Worm (Caenorhabditis elegans): Measurements from ENCODE around the gene ugt-29.

DNA sequence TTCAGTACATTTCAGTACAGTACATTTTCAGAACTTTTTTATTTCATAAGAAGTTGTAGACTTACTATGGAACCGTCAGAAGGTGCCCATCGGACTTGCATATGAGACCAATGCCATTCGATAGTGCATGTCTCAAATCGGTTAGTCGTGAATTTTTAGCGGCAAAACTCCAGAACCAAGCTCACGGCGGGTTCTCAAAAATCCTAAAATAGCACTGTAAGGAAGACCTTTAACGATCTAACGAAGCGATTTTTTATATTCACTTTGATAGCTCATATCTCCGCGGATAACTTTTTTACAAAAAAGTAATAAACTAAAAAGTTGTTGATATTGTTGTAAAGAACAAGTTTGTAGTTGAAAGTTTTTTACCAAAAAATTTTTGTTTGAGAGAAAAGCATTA, 25.2 kb downstream of the ugt-29 start, which contains the start of gene sru-25:
- TF ChIP-seq unc-62 (GFP tag; optimal IDR thresholded peaks at IDR 0.05 in 1 of 2) (no peak), unc-62 (tag; optimal IDR thresholded peaks at IDR 0.05) (no peak), lsy-2 (tag; optimal IDR thresholded peaks at IDR 0.05) (no peak), madf-5 (GFP tag; IDR thresholded peaks at IDR 0.05) (no peak), daf-12 (tag; optimal IDR thresholded peaks at IDR 0.05) (no peak), ama-1 (optimal IDR thresholded peaks at IDR 0.05) (no peak), ztf-11 (tag; optimal IDR thresholded peaks at IDR 0.05) (no peak), lin-38 (GFP tag; IDR thresholded peaks at IDR 0.05) (no peak), ceh-28 (tag; optimal IDR thresholded peaks at IDR 0.05) (no peak), nhr-42 (GFP tag; IDR thresholded peaks at IDR 0.05) (no peak), nhr-48 (tag; optimal IDR thresholded peaks at IDR 0.05) (no peak), aly-2 (tag; optimal IDR thresholded peaks at IDR 0.05) (no peak), lir-3 (tag; optimal IDR thresholded peaks at IDR 0.05) (no peak)
